Worm (Caenorhabditis elegans) whole organism, L2 larva: ENCODE results near the gene C35D10.7.

ENCODE experiments used
- aly-2 ChIP-seq: fragments of 150-350 bp; optimal IDR thresholded peaks from 2 replicates; lab custom pipeline; 2014; ENCODE audit warnings: missing biosample characterization, missing genetic modification characterization
- ama-1 ChIP-seq: fragments of 150-350 bp; optimal IDR thresholded peaks from 2 replicates; lab custom pipeline; 2018; ENCODE audit warnings: inconsistent platforms
- ceh-82 ChIP-seq: fragments of 150-350 bp; optimal IDR thresholded peaks from 2 replicates; lab custom pipeline; 2014; ENCODE audit warnings: missing biosample characterization, missing genetic modification characterization
- lin-11 ChIP-seq: fragments of 150-350 bp; sonication (generic microtip); optimal IDR thresholded peaks from 2 replicates; lab custom pipeline; 2014; ENCODE audit warnings: missing biosample characterization, missing genetic modification characterization, inconsistent platforms, mixed read lengths
- lin-39 ChIP-seq: fragments of 150-350 bp; optimal IDR thresholded peaks from 2 replicates; lab custom pipeline; 2014; ENCODE audit warnings: missing biosample characterization, missing genetic modification reagents, missing genetic modification characterization
- lsy-2 ChIP-seq, 2 experiments: fragments of 150-350 bp in 1 of 2; sonication (generic microtip) in 1 of 2; optimal IDR thresholded peaks; 2 replicates each; lab custom pipeline; 2014 to 2017; ENCODE audit warnings: missing biosample characterization in 2 of 2, missing genetic modification characterization in 2 of 2
- mab-5 ChIP-seq: fragments of 150-350 bp; optimal IDR thresholded peaks from 2 replicates; lab custom pipeline; 2014; ENCODE audit warnings: missing biosample characterization, missing genetic modification characterization
- nhr-11 ChIP-seq: fragments of 150-350 bp; optimal IDR thresholded peaks from 2 replicates; lab custom pipeline; 2014; ENCODE audit warnings: missing biosample characterization, missing genetic modification characterization
- skn-1 ChIP-seq: sonication (generic microtip); optimal IDR thresholded peaks from 2 replicates; lab custom pipeline; 2017; ENCODE audit warnings: missing biosample characterization, missing genetic modification characterization
- unc-39 ChIP-seq: fragments of 150-350 bp; optimal IDR thresholded peaks from 2 replicates; lab custom pipeline; 2014; ENCODE audit warnings: missing biosample characterization, missing genetic modification characterization
- unc-55 ChIP-seq: fragments of 150-350 bp; sonication (generic microtip); optimal IDR thresholded peaks from 3 replicates; lab custom pipeline; 2014; ENCODE audit warnings: missing biosample characterization, missing genetic modification reagents, missing genetic modification characterization
- unc-62 ChIP-seq: fragments of 150-350 bp; optimal IDR thresholded peaks from 2 replicates; lab custom pipeline; 2014; ENCODE audit warnings: missing biosample characterization, missing genetic modification reagents, missing genetic modification characterization
- ztf-1 ChIP-seq: fragments of 200-800 bp; sonication (Bioruptor generic); conservative IDR thresholded peaks from 2 replicates; pipeline ENCODE4 v1.3.6; 2022; ENCODE audit warnings: missing genetic modification characterization, missing compliant biosample characterization
- ztf-11 ChIP-seq: sonication (generic microtip); optimal IDR thresholded peaks from 2 replicates; lab custom pipeline; 2017; ENCODE audit warnings: missing biosample characterization, missing genetic modification characterization

ce11 chrIII:4863127-4863526 lies 7.1 kb downstream of the C35D10.7 start, which contains the start of gene coq-8:
- TF ChIP-seq lsy-2 (tag; optimal IDR thresholded peaks at IDR 0.05; lab: Kevin White, UChicago) (no peak), nhr-11 (tag; lab: Kevin White, UChicago) (no peak), unc-55 (GFP tag; lab: Kevin White, UChicago) (no peak), ztf-1 (GFP tag; lab: Robert Waterston, UW) (no peak), aly-2 (no peak), lin-11 (no peak), ztf-11 (tag; lab: Kevin White, UChicago) (no peak), mab-5 (tag; lab: Kevin White, UChicago) (no peak), unc-39 (tag; lab: Kevin White, UChicago) (no peak), ama-1 (lab: Kevin White, UChicago) (no peak), skn-1 (tag; lab: Kevin White, UChicago) (no peak), unc-62 (GFP tag; lab: Kevin White, UChicago) (no peak), ceh-82 (tag; lab: Kevin White, UChicago) (no peak), lin-39 (no peak)
